Worm (Caenorhabditis elegans) whole organism, dauer: ENCODE data around the gene C30G12.6.

Experiments used
- unc-62 ChIP-seq: sonication (generic microtip); optimal IDR thresholded peaks from 2 replicates; lab custom pipeline; 2017; ENCODE audit warnings: missing biosample characterization, missing genetic modification reagents, missing genetic modification characterization

C30G12.6 gene

ce11 chrII:7301670-7302151 is 5.9 kb upstream of the C30G12.6 start, which contains the start of gene cul-4:
cul-4 (plus strand) TSS chrII:7302101.
- no peak for TF ChIP-seq unc-62 (GFP tag; lab: Kevin White, UChicago)

DNA sequence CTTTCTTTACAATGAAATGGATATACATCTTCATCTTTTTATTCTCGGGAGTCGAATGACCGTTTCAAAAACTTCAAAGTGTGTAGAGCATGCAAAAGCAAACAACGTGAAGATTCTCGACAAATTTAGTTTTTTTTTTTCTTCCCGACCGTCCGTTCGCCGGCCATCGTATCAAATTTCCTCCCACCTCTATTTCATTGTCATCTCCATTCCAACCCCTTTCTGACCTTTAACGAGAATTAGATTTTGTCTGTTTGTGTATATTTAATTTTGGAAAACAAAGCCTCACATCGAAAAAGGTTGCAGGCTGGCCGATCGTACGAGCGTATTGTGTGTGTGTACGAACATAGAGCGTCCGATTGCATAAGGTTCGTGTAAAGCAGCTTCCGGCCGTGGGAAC is 3.2 kb upstream of the C30G12.6 start, which contains the start of gene C30G12.1:
Gene C30G12.1 (plus strand): TSS at position 301 of the 400 bp plus-strand sequence.
- TF ChIP-seq unc-62 (GFP tag; lab: Kevin White, UChicago), result no peak

DNA sequence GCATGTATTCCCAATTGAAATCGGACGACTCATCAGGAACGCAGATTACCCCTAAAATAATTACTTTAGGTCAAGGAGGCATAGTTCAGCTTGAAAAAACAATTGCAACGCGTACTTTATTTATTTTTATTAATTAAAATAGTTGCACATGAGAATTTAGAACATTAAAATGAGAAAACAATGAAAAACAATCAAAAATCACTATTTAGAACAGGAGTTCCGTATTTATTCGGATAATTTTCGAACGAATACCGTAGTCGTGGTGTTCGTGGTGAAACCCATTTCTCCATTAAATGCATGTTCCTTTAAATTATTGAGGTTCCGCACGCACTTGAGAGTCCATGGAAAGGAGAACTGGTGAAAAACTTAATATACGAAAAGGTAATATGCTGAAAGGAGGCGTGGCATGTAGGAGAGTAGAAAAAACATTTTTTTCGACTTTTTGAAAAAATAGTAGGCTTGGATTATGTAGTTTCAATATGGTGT is 2.4 kb upstream of the C30G12.6 start, which contains the start of gene puf-8:
Gene puf-8 (minus strand): TSS at position 51 of the 486 bp plus-strand sequence.
- no peak for TF ChIP-seq unc-62 (GFP tag; lab: Kevin White, UChicago)

- no peak for TF ChIP-seq unc-62 (GFP tag; lab: Kevin White, UChicago)
These were observed 5.8 kb downstream of the C30G12.6 start, which contains the start of gene C30G12.2 for ce11 chrII:7289923-7290476. C30G12.2 (plus strand) TSS chrII:7290426.

ce11 chrII:7287709-7288108 is 8.1 kb downstream of the C30G12.6 start:
- TF ChIP-seq unc-62 (GFP tag; lab: Kevin White, UChicago), result no peak

- no peak for TF ChIP-seq unc-62 (GFP tag; lab: Kevin White, UChicago)
These were observed 8.7 kb downstream of the C30G12.6 start for ce11 chrII:7287140-7287539.

ce11 chrII:7283063-7283462 is 12.8 kb downstream of the C30G12.6 start:
- TF ChIP-seq unc-62 (GFP tag; lab: Kevin White, UChicago), result no peak

DNA sequence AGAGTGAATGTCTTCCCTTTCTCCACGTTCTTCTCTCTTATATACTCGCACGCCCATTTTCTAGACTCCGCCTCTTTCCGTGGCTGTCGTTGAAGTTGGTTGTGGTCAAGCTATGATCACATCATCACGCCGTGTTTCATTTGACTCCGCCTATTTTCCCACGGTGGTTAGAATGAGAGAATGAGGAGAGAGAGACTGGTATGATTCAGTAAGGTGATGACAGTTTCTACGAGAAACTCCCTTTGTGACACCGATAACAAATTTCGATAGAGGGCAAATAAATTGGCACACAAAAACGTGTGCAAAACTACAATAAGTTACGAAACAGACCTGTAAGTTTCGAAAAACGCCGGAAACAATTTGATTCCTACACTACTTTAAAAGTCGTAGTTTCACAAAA is 15.2 kb downstream of the C30G12.6 start:
- no peak for TF ChIP-seq unc-62 (GFP tag; lab: Kevin White, UChicago)

- TF ChIP-seq unc-62 (GFP tag; lab: Kevin White, UChicago), result no peak
These were observed 16.0 kb downstream of the C30G12.6 start for ce11 chrII:7279808-7280207.

- TF ChIP-seq unc-62 (GFP tag; lab: Kevin White, UChicago), result no peak
These were observed 17.9 kb downstream of the C30G12.6 start for ce11 chrII:7277925-7278324.

DNA sequence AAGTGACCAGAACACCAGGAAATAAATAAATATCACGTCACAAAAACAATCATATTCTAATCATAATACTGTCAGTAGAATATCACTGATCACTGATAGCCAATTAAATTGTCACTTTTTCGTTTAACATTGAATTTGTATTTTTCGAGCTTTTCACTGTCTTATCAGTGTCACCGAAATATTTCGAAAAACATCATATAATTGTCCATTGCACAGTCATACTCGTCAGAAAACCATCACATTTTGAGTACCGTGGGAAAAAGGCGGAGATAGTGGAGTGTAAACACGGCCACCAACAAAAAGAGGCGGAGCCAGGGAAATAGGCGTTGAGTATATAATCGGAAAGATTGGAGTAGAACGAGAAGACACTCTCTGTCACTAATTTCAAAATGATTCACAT is 18.6 kb downstream of the C30G12.6 start:
- TF ChIP-seq unc-62 (GFP tag; lab: Kevin White, UChicago), result no peak

ce11 chrII:7273517-7273916 is 22.3 kb downstream of the C30G12.6 start:
- no peak for TF ChIP-seq unc-62 (GFP tag; lab: Kevin White, UChicago)

ce11 chrII:7272513-7272912 is 23.3 kb downstream of the C30G12.6 start:
- no peak for TF ChIP-seq unc-62 (GFP tag; lab: Kevin White, UChicago)

DNA sequence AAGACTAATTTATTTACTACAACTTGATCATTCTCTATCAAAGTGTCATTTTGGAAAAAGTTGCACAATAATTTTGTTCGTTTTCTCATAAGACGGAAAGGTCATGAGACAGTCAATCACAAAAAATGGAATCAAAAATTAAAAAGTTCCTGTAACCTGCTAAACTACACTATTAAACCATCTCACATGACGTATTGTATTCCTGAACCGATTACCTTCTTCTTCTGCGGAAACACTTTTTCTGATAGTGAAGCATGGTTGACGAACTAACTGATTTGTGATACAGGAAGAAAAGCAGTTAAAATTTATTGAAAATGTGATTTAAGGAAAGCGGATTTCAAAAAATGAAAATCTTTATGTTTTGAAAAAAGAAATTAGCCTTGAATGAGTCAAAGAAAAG is 26.0 kb downstream of the C30G12.6 start:
- no peak for TF ChIP-seq unc-62 (GFP tag; lab: Kevin White, UChicago)

- TF ChIP-seq unc-62 (GFP tag; lab: Kevin White, UChicago), result no peak
These were observed 31.1 kb downstream of the C30G12.6 start for ce11 chrII:7264675-7265074.

DNA sequence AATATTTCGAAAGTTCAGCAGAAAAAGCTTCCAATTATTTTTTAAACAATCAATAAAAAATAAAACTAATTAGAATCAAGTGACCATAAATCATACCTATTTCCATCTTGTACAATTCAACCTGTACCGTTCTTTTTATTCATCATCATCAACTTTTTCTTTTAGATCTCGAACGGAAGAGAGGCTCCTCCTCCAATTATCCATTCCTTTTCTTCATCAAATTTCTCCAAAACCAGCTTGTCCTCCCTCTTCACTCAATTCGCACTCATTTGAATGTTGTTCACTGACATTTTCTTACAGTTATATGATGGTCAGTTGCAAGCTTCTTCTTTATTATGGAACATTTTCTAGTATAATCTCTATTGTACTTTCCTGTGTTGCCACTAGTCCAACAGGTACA is 34.0 kb downstream of the C30G12.6 start, which contains the start of gene C30G12.4:
Gene C30G12.4 (plus strand): TSS at position 301 of the 400 bp plus-strand sequence.
- TF ChIP-seq unc-62 (GFP tag; lab: Kevin White, UChicago), result no peak

- no peak for TF ChIP-seq unc-62 (GFP tag; lab: Kevin White, UChicago)
These were observed 40.1 kb downstream of the C30G12.6 start, which contains the start of gene F32A5.8 for ce11 chrII:7255614-7256162. F32A5.8 (plus strand) TSS chrII:7256112.
